Fruit fly (Drosophila melanogaster): Measurements from ENCODE around the gene CG13877.

DNA sequence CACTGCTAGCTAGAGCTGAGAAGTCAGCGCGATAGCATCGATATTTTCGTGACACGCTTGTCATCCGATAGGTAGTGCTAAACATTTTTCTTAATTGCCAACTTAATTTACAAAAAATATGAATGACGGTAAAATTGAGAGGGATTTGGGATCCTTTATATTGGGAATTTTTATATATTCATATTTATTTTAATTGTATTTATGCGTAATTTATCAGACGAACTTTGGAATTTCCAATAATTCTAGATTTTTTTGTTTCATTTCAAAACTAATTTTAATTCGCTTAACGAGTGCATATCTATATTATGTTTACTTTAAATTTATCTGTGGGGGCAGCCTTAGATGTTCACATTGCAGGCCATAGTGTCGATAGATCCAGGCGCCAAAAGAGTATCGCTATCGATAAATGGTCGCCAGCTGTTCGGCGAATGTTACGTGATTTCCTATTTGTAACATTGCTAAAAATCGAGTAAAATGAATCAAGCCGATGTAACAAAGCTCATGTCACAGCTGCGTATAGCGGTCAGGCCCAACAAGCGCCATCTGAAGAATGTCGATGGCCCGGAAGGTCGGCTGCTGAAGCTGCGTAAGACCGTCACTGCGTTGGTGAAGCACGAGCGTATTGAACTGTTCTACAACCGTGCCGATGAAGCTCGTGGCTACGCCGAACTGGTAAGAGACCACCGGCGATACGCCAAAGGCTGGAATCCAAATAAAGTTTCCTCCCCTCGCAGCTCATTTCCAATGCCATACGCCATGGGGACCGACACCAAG lies 46.7 kb downstream of the CG13877 start, which contains the start of the genes Tudor-SN and mRpL17:
- TF ChIP-seq EcR (GFP tag; optimal IDR thresholded peaks at IDR 0.05) (no peak), fd96Ca (GFP tag; IDR thresholded peaks at IDR 0.05) (no peak; the same call in 2 of the 3 replicates), rn (GFP tag; IDR thresholded peaks at IDR 0.05) (no peak), CG8159 (tag; optimal IDR thresholded peaks at IDR 0.05) (peak; percentile 7)

Measured in whole organism, pupa.